Fruit fly (Drosophila melanogaster) whole organism, embryonic: ENCODE measurements around the gene Ndfip.

ENCODE experiments used
- Aef1 ChIP-seq: fragments of 200-800 bp; sonication (Bioruptor generic); IDR thresholded peaks from 3 replicates; pipeline ENCODE4 v1.3.6; 2022; ENCODE audit warnings: missing biosample characterization, missing genetic modification characterization
- Atf3 ChIP-seq: fragments of 200-800 bp; sonication (Bioruptor generic); optimal IDR thresholded peaks from 3 replicates; lab custom pipeline; 2016; ENCODE audit warnings: missing biosample characterization, missing genetic modification characterization
- B-H1 ChIP-seq: fragments of 200-800 bp; sonication (Bioruptor generic); IDR thresholded peaks from 3 replicates; pipeline ENCODE4 v1.3.6; 2022; ENCODE audit warnings: missing biosample characterization, missing genetic modification characterization
- CG10147 ChIP-seq: fragments of 200-800 bp; sonication (Bioruptor generic); optimal IDR thresholded peaks from 2 replicates; lab custom pipeline; 2019; ENCODE audit warnings: missing biosample characterization, mild to moderate bottlenecking, missing genetic modification characterization, moderate library complexity
- CG1024 ChIP-seq: fragments of 200-800 bp; sonication (Bioruptor generic); IDR thresholded peaks from 2 replicates; pipeline ENCODE4 v1.3.6; 2022; ENCODE audit warnings: missing biosample characterization, missing genetic modification characterization
- CG10267 ChIP-seq: fragments of 200-800 bp; sonication (Bioruptor generic); optimal IDR thresholded peaks from 2 replicates; lab custom pipeline; 2018; ENCODE audit warnings: missing biosample characterization, mild to moderate bottlenecking, missing genetic modification characterization, moderate library complexity
- CG10565 ChIP-seq: fragments of 200-800 bp; sonication (Bioruptor generic); optimal IDR thresholded peaks from 3 replicates; lab custom pipeline; 2016; ENCODE audit warnings: missing biosample characterization, mild to moderate bottlenecking, missing genetic modification characterization
- CG10959 ChIP-seq: fragments of 200-800 bp; sonication (Bioruptor generic); IDR thresholded peaks from 2 replicates; pipeline ENCODE4 v1.3.6; 2022; ENCODE audit warnings: missing biosample characterization, missing genetic modification characterization
- CG11695 ChIP-seq: fragments of 200-800 bp; sonication (Bioruptor generic); IDR thresholded peaks from 3 replicates; pipeline ENCODE4 v1.3.6; 2022; ENCODE audit warnings: missing biosample characterization, missing genetic modification characterization
- CG12299 ChIP-seq: fragments of 200-800 bp; sonication (Bioruptor generic); optimal IDR thresholded peaks from 2 replicates; lab custom pipeline; 2018; ENCODE audit warnings: missing biosample characterization, mild to moderate bottlenecking, missing genetic modification characterization
- CG14014 ChIP-seq: fragments of 200-800 bp; sonication (Bioruptor generic); IDR thresholded peaks from 2 replicates; pipeline ENCODE4 v1.3.6; 2022; ENCODE audit warnings: missing biosample characterization, missing genetic modification characterization
- CG15514 ChIP-seq: fragments of 200-800 bp; sonication (Bioruptor generic); optimal IDR thresholded peaks from 3 replicates; lab custom pipeline; 2017; ENCODE audit warnings: missing biosample characterization, missing genetic modification characterization, mild to moderate bottlenecking, moderate library complexity, missing genetic modification reagents
- CG16815 ChIP-seq: fragments of 200-800 bp; sonication (Bioruptor generic); optimal IDR thresholded peaks from 3 replicates; lab custom pipeline; 2017; ENCODE audit warnings: missing biosample characterization, mild to moderate bottlenecking, missing genetic modification characterization
- CG1792 ChIP-seq: fragments of 200-800 bp; sonication (Bioruptor generic); optimal IDR thresholded peaks from 2 replicates; lab custom pipeline; 2016; ENCODE audit warnings: missing biosample characterization, missing genetic modification characterization
- CG3065 ChIP-seq: fragments of 200-800 bp; sonication (Bioruptor generic); optimal IDR thresholded peaks from 2 replicates; lab custom pipeline; 2016; ENCODE audit warnings: missing biosample characterization, missing genetic modification characterization
- CG43689 ChIP-seq: fragments of 200-800 bp; sonication (Bioruptor generic); IDR thresholded peaks from 2 replicates; pipeline ENCODE4 v1.3.6; 2022; ENCODE audit warnings: missing biosample characterization, missing genetic modification characterization
- CG6765 ChIP-seq: fragments of 200-800 bp; sonication (Bioruptor generic); optimal IDR thresholded peaks from 3 replicates; lab custom pipeline; 2017; ENCODE audit warnings: missing biosample characterization, mild to moderate bottlenecking, missing genetic modification characterization
- CG7839 ChIP-seq: fragments of 200-800 bp; sonication (Bioruptor generic); optimal IDR thresholded peaks from 3 replicates; lab custom pipeline; 2018; ENCODE audit warnings: missing biosample characterization, mild to moderate bottlenecking, missing genetic modification characterization, moderate library complexity
- CG8765 ChIP-seq: fragments of 200-800 bp; sonication (Bioruptor generic); IDR thresholded peaks from 2 replicates; pipeline ENCODE4 v1.3.6; 2022; ENCODE audit warnings: missing biosample characterization, missing genetic modification characterization
- Chrac-16 ChIP-seq: fragments of 200-800 bp; sonication (Bioruptor generic); optimal IDR thresholded peaks from 3 replicates; lab custom pipeline; 2016; ENCODE audit warnings: missing biosample characterization, missing genetic modification characterization
- D ChIP-seq, 2 experiments: fragments of 200-800 bp in 1 of 2; fragments of >200 bp in 1 of 2; sonication (Bioruptor generic) in 1 of 2; optimal IDR thresholded peaks; 2 replicates in 1 of 2; 3 replicates in 1 of 2; lab custom pipeline; 2017; ENCODE audit warnings: mild to moderate bottlenecking in 1 of 2, missing biosample characterization in 1 of 2, missing genetic modification characterization in 1 of 2, missing genetic modification reagents in 1 of 2
- Dbx ChIP-seq: fragments of 200-800 bp; sonication (Bioruptor generic); IDR thresholded peaks from 3 replicates; pipeline ENCODE4 v1.3.6; 2022; ENCODE audit warnings: missing biosample characterization, missing genetic modification characterization
- Dfd ChIP-seq, 2 experiments: fragments of >200 bp; optimal IDR thresholded peaks; 2 replicates each; lab custom pipeline; 2017; ENCODE audit warnings: missing biosample characterization in 2 of 2, missing genetic modification characterization in 2 of 2
- Dip3 ChIP-seq: fragments of 200-800 bp; sonication (Bioruptor generic); optimal IDR thresholded peaks from 3 replicates; lab custom pipeline; 2016; ENCODE audit warnings: missing biosample characterization, missing genetic modification characterization
- E2f1 ChIP-seq: fragments of 200-800 bp; sonication (Bioruptor generic); IDR thresholded peaks from 2 replicates; pipeline ENCODE4 v1.3.6; 2022; ENCODE audit warnings: missing biosample characterization, missing genetic modification characterization
- Elba2 ChIP-seq: fragments of 200-800 bp; sonication (Bioruptor generic); optimal IDR thresholded peaks from 3 replicates; lab custom pipeline; 2016; ENCODE audit warnings: missing biosample characterization, missing genetic modification characterization
- Hr51 ChIP-seq, 2 experiments: fragments of 200-800 bp; sonication (Bioruptor generic); optimal IDR thresholded peaks; 2 replicates in 1 of 2; 3 replicates in 1 of 2; lab custom pipeline; 2016 to 2018; ENCODE audit warnings: missing biosample characterization in 2 of 2, missing genetic modification characterization in 2 of 2, mild to moderate bottlenecking in 1 of 2, moderate library complexity in 1 of 2
- Lhr ChIP-seq: fragments of 200-800 bp; sonication (Bioruptor generic); optimal IDR thresholded peaks from 3 replicates; lab custom pipeline; 2017; ENCODE audit warnings: mild to moderate bottlenecking, missing biosample characterization, missing genetic modification reagents, missing genetic modification characterization
- NC2α ChIP-seq: fragments of 200-800 bp; sonication (Bioruptor generic); optimal IDR thresholded peaks from 2 replicates; lab custom pipeline; 2016; ENCODE audit warnings: missing biosample characterization, missing genetic modification characterization
- Nf-YB ChIP-seq: fragments of 200-800 bp; sonication (Bioruptor generic); optimal IDR thresholded peaks from 3 replicates; lab custom pipeline; 2019; ENCODE audit warnings: missing biosample characterization, mild to moderate bottlenecking, missing genetic modification characterization, moderate library complexity
- Six4 ChIP-seq: fragments of 200-800 bp; sonication (Bioruptor generic); optimal IDR thresholded peaks from 2 replicates; lab custom pipeline; 2016; ENCODE audit warnings: missing biosample characterization, missing genetic modification characterization
- Vsx1 ChIP-seq: fragments of 200-800 bp; sonication (Bioruptor generic); optimal IDR thresholded peaks from 2 replicates; lab custom pipeline; 2017; ENCODE audit warnings: missing biosample characterization, mild to moderate bottlenecking, missing genetic modification characterization, missing genetic modification reagents
- ara ChIP-seq: fragments of 200-800 bp; sonication (Bioruptor generic); IDR thresholded peaks from 2 replicates; pipeline ENCODE4 v1.3.6; 2022; ENCODE audit warnings: missing biosample characterization, missing genetic modification characterization
- cad ChIP-seq: fragments of >200 bp; optimal IDR thresholded peaks from 2 replicates; lab custom pipeline; 2017; ENCODE audit warnings: missing biosample characterization, missing genetic modification characterization
- chif ChIP-seq, 2 experiments: fragments of 200-800 bp; sonication (Bioruptor generic); optimal IDR thresholded peaks; 3 replicates each; lab custom pipeline; 2016; ENCODE audit warnings: missing biosample characterization in 2 of 2, missing genetic modification characterization in 2 of 2
- dpn ChIP-seq, 2 experiments: fragments of 200-800 bp; sonication (Bioruptor generic); optimal IDR thresholded peaks; 3 replicates each; lab custom pipeline; 2016; ENCODE audit warnings: missing biosample characterization in 2 of 2, missing genetic modification characterization in 2 of 2
- fru ChIP-seq: fragments of >200 bp; optimal IDR thresholded peaks from 2 replicates; lab custom pipeline; 2017
- gcm2 ChIP-seq: fragments of 200-800 bp; sonication (Bioruptor generic); optimal IDR thresholded peaks from 2 replicates; lab custom pipeline; 2016; ENCODE audit warnings: missing biosample characterization, missing genetic modification characterization
- gfzf ChIP-seq: fragments of 200-800 bp; sonication (Bioruptor generic); optimal IDR thresholded peaks from 2 replicates; lab custom pipeline; 2016; ENCODE audit warnings: missing biosample characterization, mild to moderate bottlenecking, missing genetic modification characterization, moderate library complexity
- grau ChIP-seq: fragments of 200-800 bp; optimal IDR thresholded peaks from 3 replicates; lab custom pipeline; 2019; ENCODE audit warnings: missing biosample characterization, mild to moderate bottlenecking, missing genetic modification characterization, moderate library complexity
- grn ChIP-seq: fragments of 200-800 bp; sonication (Bioruptor generic); optimal IDR thresholded peaks from 3 replicates; lab custom pipeline; 2017; ENCODE audit warnings: missing biosample characterization, missing genetic modification characterization
- nmo ChIP-seq: fragments of 200-800 bp; sonication (Bioruptor generic); optimal IDR thresholded peaks from 2 replicates; lab custom pipeline; 2018; ENCODE audit warnings: missing biosample characterization, mild to moderate bottlenecking, missing genetic modification characterization, moderate library complexity
- phol ChIP-seq: fragments of 200-800 bp; sonication (Bioruptor generic); optimal IDR thresholded peaks from 3 replicates; lab custom pipeline; 2018; ENCODE audit warnings: missing biosample characterization, mild to moderate bottlenecking, missing genetic modification characterization, moderate library complexity
- ranshi ChIP-seq: fragments of 200-800 bp; sonication (Bioruptor generic); IDR thresholded peaks from 2 replicates; pipeline ENCODE4 v1.3.6; 2022; ENCODE audit warnings: missing biosample characterization, missing genetic modification characterization
- salm ChIP-seq: fragments of 200-800 bp; sonication (Bioruptor generic); optimal IDR thresholded peaks from 2 replicates; lab custom pipeline; 2018; ENCODE audit warnings: missing biosample characterization, mild to moderate bottlenecking, missing genetic modification characterization
- sisA ChIP-seq: fragments of 200-800 bp; sonication (Bioruptor generic); IDR thresholded peaks from 2 replicates; pipeline ENCODE4 v1.3.6; 2022; ENCODE audit warnings: missing biosample characterization, missing genetic modification characterization
- tin ChIP-seq: fragments of 200-800 bp; sonication (Bioruptor generic); optimal IDR thresholded peaks from 3 replicates; lab custom pipeline; 2016; ENCODE audit warnings: missing biosample characterization, missing genetic modification characterization
- ttk ChIP-seq: fragments of 200-800 bp; sonication (Bioruptor generic); IDR thresholded peaks from 2 replicates; pipeline ENCODE4 v2.1.2; 2022; ENCODE audit warnings: missing biosample characterization, missing genetic modification characterization
- twi ChIP-seq: fragments of 200-800 bp; optimal IDR thresholded peaks from 2 replicates; lab custom pipeline; 2019; ENCODE audit warnings: missing biosample characterization, mild to moderate bottlenecking, missing genetic modification characterization, moderate library complexity

Ndfip gene

DNA sequence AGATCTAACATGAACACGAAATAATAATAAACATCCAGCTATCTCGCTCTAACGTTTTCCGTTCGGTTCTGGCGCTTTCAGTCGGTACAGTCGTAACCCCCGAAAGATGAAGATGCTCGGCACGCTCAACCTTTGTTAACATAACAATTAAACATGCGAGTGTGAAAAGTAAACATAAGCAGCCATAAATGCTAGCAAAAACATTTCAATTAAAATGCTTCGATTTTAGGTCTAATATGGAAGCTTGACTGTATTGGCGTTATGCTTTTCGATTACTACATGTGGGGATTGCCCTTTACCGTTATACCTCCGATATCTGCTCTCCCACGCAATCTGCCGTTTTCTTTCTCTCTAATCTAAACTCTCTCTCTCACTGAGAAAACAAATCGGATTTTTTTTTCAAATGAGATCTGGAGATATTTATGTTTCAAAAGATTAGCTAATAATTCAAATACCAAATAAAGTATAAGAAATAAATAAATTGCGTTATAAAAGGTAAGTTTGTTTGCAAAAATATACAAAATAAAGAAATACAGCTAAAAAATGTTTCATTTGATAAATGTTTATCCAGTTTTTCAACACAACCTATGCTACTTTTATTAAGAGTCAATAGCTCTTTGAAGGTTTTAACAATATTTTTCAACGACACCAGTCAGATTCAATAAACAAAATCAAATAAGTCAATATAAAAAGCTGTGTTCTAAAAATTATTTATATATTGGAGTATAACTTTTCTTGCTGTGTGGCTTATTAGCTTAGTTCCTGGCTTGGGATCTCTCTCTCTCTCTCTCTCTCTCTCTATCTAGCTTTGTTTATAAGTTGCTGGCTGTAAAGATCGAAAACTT lies 4.6 kb upstream of the Ndfip start (continued):
- TF ChIP-seq ara (GFP tag; lab: Robert Waterston, UW), result peak; percentile 89
- TF ChIP-seq nmo (GFP tag; lab: Kevin White, UChicago), result peak; percentile 69
- no peak for TF ChIP-seq D (optimal IDR thresholded peaks at IDR 0.05; lab: Kevin White, UChicago)
- TF ChIP-seq D (GFP tag; optimal IDR thresholded peaks at IDR 0.05; lab: Kevin White, UChicago), result peak; percentile 56
- peak; percentile 84 for TF ChIP-seq CG10147 (GFP tag; lab: Kevin White, UChicago)
- TF ChIP-seq chif (GFP tag; optimal IDR thresholded peaks at IDR 0.05; lab: Kevin White, UChicago), result peak; percentile 85 to 88
- TF ChIP-seq twi, result peak; percentile 56
- TF ChIP-seq phol (tag; lab: Kevin White, UChicago), result peak; percentile 67
- TF ChIP-seq Six4 (GFP tag; lab: Kevin White, UChicago), result peak; percentile 74
- peak; percentile 64; the same call in 1 of the 2 replicates for TF ChIP-seq CG8765 (GFP tag; lab: Robert Waterston, UW)
- peak; percentile 89 for TF ChIP-seq CG7839 (tag; lab: Kevin White, UChicago)
- TF ChIP-seq Dbx (GFP tag; lab: Robert Waterston, UW), result peak; percentile 95
- peak; percentile 45 for TF ChIP-seq Lhr (GFP tag; lab: Kevin White, UChicago)
- TF ChIP-seq tin (GFP tag; lab: Kevin White, UChicago), result peak; percentile 79
- TF ChIP-seq CG1024, result peak; percentile 79
- peak; percentile 62 for TF ChIP-seq Nf-YB (GFP tag; lab: Kevin White, UChicago)
- peak; percentile 73 for TF ChIP-seq CG6765 (GFP tag; lab: Kevin White, UChicago)
- peak; percentile 60 for TF ChIP-seq Vsx1 (GFP tag; lab: Kevin White, UChicago)
- peak; percentile 77 for TF ChIP-seq CG43689 (GFP tag; lab: Robert Waterston, UW)
- peak; percentile 84 for TF ChIP-seq Atf3
- peak; percentile 62 for TF ChIP-seq CG12299 (tag; lab: Kevin White, UChicago)
- peak; percentile 91 for TF ChIP-seq sisA (GFP tag; lab: Robert Waterston, UW)
- TF ChIP-seq E2f1 (GFP tag; lab: Robert Waterston, UW), result peak; percentile 91
- peak; percentile 92 for TF ChIP-seq ranshi
- peak; percentile 41 for TF ChIP-seq CG10565 (GFP tag; lab: Kevin White, UChicago)
- TF ChIP-seq CG1792 (GFP tag; lab: Kevin White, UChicago), result peak; percentile 77
- TF ChIP-seq cad (GFP tag; lab: Kevin White, UChicago), result no peak
- peak; percentile 76 to 82 for TF ChIP-seq Hr51 (GFP tag; optimal IDR thresholded peaks at IDR 0.05; lab: Kevin White, UChicago)
- peak; percentile 92 for TF ChIP-seq CG14014 (GFP tag; lab: Robert Waterston, UW)
- TF ChIP-seq CG10267 (tag; lab: Kevin White, UChicago), result peak; percentile 52
- TF ChIP-seq Aef1 (GFP tag; lab: Robert Waterston, UW), result peak; percentile 92
- peak; percentile 76 for TF ChIP-seq CG16815 (GFP tag; lab: Kevin White, UChicago)
- peak; percentile 82 for TF ChIP-seq CG15514 (GFP tag; lab: Kevin White, UChicago)
- no peak for TF ChIP-seq fru (lab: Kevin White, UChicago)
- TF ChIP-seq salm (tag; lab: Kevin White, UChicago), result peak; percentile 76
- TF ChIP-seq Chrac-16 (GFP tag; lab: Kevin White, UChicago), result peak; percentile 78
- TF ChIP-seq Dfd (GFP tag; optimal IDR thresholded peaks at IDR 0.05; lab: Kevin White, UChicago), result no peak
- no peak for TF ChIP-seq Elba2 (GFP tag; lab: Kevin White, UChicago)
- TF ChIP-seq NC2α (GFP tag; lab: Kevin White, UChicago), result peak; percentile 66
- no peak for TF ChIP-seq gfzf (GFP tag; lab: Kevin White, UChicago)
- peak; percentile 90 for TF ChIP-seq ttk (GFP tag; lab: Robert Waterston, UW)
- peak; percentile 81 for TF ChIP-seq gcm2 (GFP tag; lab: Kevin White, UChicago)
- TF ChIP-seq CG11695 (GFP tag; lab: Robert Waterston, UW), result peak; percentile 90
- TF ChIP-seq B-H1 (GFP tag; lab: Robert Waterston, UW), result peak; percentile 87
- peak; percentile 46; the same call in 1 of the 2 replicates for TF ChIP-seq CG10959 (GFP tag; lab: Robert Waterston, UW)
- peak; percentile 98 for TF ChIP-seq grau
- TF ChIP-seq grn (GFP tag; lab: Kevin White, UChicago), result peak; percentile 30
- TF ChIP-seq Dip3 (GFP tag; lab: Kevin White, UChicago), result peak; percentile 95
- TF ChIP-seq dpn (GFP tag; optimal IDR thresholded peaks at IDR 0.05; lab: Kevin White, UChicago), result peak; percentile 93 to 94
- TF ChIP-seq CG3065 (GFP tag; lab: Kevin White, UChicago), result peak; percentile 65
